Worm (Caenorhabditis elegans): ENCODE results near the gene trcs-2.

DNA sequence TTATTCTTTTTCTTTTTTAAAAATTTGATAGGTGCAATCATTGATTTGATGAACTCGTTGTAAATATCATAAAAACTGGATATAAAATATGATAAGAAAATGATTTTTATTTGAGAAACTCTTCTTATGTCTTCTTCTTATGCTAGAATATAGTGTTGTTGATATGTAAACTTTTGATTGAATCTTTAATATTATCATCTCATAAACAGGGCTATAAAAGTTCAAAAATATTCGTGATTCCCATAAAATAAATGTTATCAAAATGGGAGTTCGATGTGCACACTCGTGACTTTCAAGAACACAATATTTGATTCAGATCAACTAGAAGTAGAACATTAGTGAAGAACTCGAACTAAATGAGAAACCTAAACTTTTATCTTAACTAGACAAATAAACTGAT, 16.7 kb downstream of the trcs-2 start:
- TF ChIP-seq ceh-28 (tag; optimal IDR thresholded peaks at IDR 0.05), result no peak
- no peak for TF ChIP-seq tbx-2 (tag; optimal IDR thresholded peaks at IDR 0.05)
- no peak for TF ChIP-seq nhr-28 (tag; optimal IDR thresholded peaks at IDR 0.05)
